Fruit fly (Drosophila melanogaster) whole organism, adult: ENCODE data around the gene nkd.

Experiments used
- CG11617 ChIP-seq: fragments of 200-800 bp; sonication (Bioruptor generic); optimal IDR thresholded peaks from 2 replicates; lab custom pipeline; 2017; ENCODE audit warnings: mild to moderate bottlenecking, missing biosample characterization, missing genetic modification reagents, missing genetic modification characterization
- Clk ChIP-seq: fragments of 200-800 bp; sonication (Bioruptor generic); optimal IDR thresholded peaks from 2 replicates; lab custom pipeline; 2017; ENCODE audit warnings: missing biosample characterization, missing genetic modification characterization

dm6 chr3L:18995667-18996029, 49.6 kb downstream of the nkd start:
- no peak for TF ChIP-seq CG11617 (GFP tag; lab: Kevin White, UChicago)
- TF ChIP-seq Clk, result no peak
